Worm (Caenorhabditis elegans): ENCODE results near the gene C26D10.3.

DNA sequence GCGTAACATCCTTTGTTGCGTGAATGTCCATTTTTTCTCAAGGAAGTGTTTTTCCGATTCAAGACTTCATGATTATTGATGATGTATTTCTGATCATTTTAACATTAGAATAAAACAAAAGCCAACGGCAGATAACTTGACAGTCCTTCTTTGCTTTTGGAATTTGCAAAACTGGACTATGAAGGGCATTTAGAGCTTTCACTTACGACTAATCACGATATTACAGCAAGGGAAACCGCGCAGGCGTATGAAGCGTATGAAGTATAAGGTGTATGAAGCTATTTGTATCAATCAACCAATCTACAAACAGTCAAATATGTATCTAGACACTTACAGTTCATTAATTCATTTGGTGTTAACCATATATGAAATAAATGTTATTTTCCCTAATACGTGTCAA, 52.5 kb downstream of the C26D10.3 start:
- no peak for TF ChIP-seq ref-1 (GFP tag; conservative IDR thresholded peaks at IDR 0.05)
- TF ChIP-seq flt-1 (GFP tag; IDR thresholded peaks at IDR 0.05): no peak

All from whole organism, midembryonic.